Fruit fly (Drosophila melanogaster) whole organism, prepupa: ENCODE data around the gene CG2975.

Source experiments
- CG10631 ChIP-seq: fragments of 200-800 bp; sonication (Bioruptor generic); optimal IDR thresholded peaks from 2 replicates; lab custom pipeline; 2016; ENCODE audit warnings: missing biosample characterization, missing genetic modification characterization
- CG11902 ChIP-seq: fragments of 200-800 bp; sonication (Bioruptor generic); optimal IDR thresholded peaks from 3 replicates; lab custom pipeline; 2016; ENCODE audit warnings: missing biosample characterization, missing genetic modification characterization
- CG15336 ChIP-seq: fragments of 200-800 bp; sonication (Bioruptor generic); IDR thresholded peaks from 2 replicates; pipeline ENCODE4 v1.3.6; 2022; ENCODE audit warnings: missing biosample characterization, missing genetic modification characterization
- CG1621 ChIP-seq: fragments of 200-800 bp; sonication (Bioruptor generic); optimal IDR thresholded peaks from 3 replicates; lab custom pipeline; 2018; ENCODE audit warnings: missing biosample characterization, mild to moderate bottlenecking, missing genetic modification characterization
- CG16779 ChIP-seq: fragments of 200-800 bp; sonication (Bioruptor generic); optimal IDR thresholded peaks from 3 replicates; lab custom pipeline; 2017; ENCODE audit warnings: missing biosample characterization, mild to moderate bottlenecking, missing genetic modification characterization
- CG6276 ChIP-seq: fragments of 200-800 bp; sonication (Bioruptor generic); optimal IDR thresholded peaks from 2 replicates; lab custom pipeline; 2017; ENCODE audit warnings: missing biosample characterization, mild to moderate bottlenecking, missing genetic modification characterization
- CG8119 ChIP-seq: fragments of 200-800 bp; sonication (Bioruptor generic); IDR thresholded peaks from 3 replicates; pipeline ENCODE4 v1.3.6; 2022; ENCODE audit warnings: missing biosample characterization, missing genetic modification characterization
- CG8319 ChIP-seq: fragments of 200-800 bp; sonication (Bioruptor generic); optimal IDR thresholded peaks from 3 replicates; lab custom pipeline; 2016; ENCODE audit warnings: missing biosample characterization, missing genetic modification characterization
- CG8632 ChIP-seq: fragments of 200-800 bp; sonication (Bioruptor generic); optimal IDR thresholded peaks from 3 replicates; lab custom pipeline; 2016; ENCODE audit warnings: missing biosample characterization, missing genetic modification characterization
- CG9139 ChIP-seq: fragments of 200-800 bp; sonication (Bioruptor generic); optimal IDR thresholded peaks from 3 replicates; lab custom pipeline; 2017; ENCODE audit warnings: missing biosample characterization, mild to moderate bottlenecking, missing genetic modification characterization
- Eip75B ChIP-seq: fragments of 200-800 bp; sonication (Bioruptor generic); optimal IDR thresholded peaks from 3 replicates; lab custom pipeline; 2016; ENCODE audit warnings: missing biosample characterization, missing genetic modification characterization
- Eip78C ChIP-seq: fragments of 200-800 bp; sonication (Bioruptor generic); peaks from one replicate; lab custom pipeline; 2016; ENCODE audit warnings: missing biosample characterization, missing genetic modification characterization
- Eip93F ChIP-seq: fragments of 200-800 bp; sonication (Bioruptor generic); optimal IDR thresholded peaks from 2 replicates; lab custom pipeline; 2016; ENCODE audit warnings: missing biosample characterization, mild to moderate bottlenecking, missing genetic modification characterization
- Ets96B ChIP-seq: fragments of 200-800 bp; optimal IDR thresholded peaks from 2 replicates; lab custom pipeline; 2019; ENCODE audit warnings: missing biosample characterization, mild to moderate bottlenecking, missing genetic modification characterization, moderate library complexity
- Hr39 ChIP-seq: fragments of 200-800 bp; sonication (Bioruptor generic); optimal IDR thresholded peaks from 2 replicates; lab custom pipeline; 2016; ENCODE audit warnings: missing biosample characterization, missing genetic modification characterization
- Hr4 ChIP-seq: fragments of 200-800 bp; sonication (Bioruptor generic); optimal IDR thresholded peaks from 3 replicates; lab custom pipeline; 2016; ENCODE audit warnings: missing biosample characterization, missing genetic modification characterization
- Lpt ChIP-seq: fragments of 200-800 bp; sonication (Bioruptor generic); optimal IDR thresholded peaks from 3 replicates; lab custom pipeline; 2016; ENCODE audit warnings: missing biosample characterization, missing genetic modification characterization
- OdsH ChIP-seq: fragments of 200-800 bp; sonication (Bioruptor generic); optimal IDR thresholded peaks from 3 replicates; lab custom pipeline; 2016; ENCODE audit warnings: missing biosample characterization, missing genetic modification characterization
- Smox ChIP-seq: fragments of 200-800 bp; sonication (Bioruptor generic); optimal IDR thresholded peaks from 3 replicates; lab custom pipeline; 2016; ENCODE audit warnings: missing biosample characterization, missing genetic modification characterization
- Sox102F ChIP-seq: fragments of 200-800 bp; sonication (Bioruptor generic); optimal IDR thresholded peaks from 2 replicates; lab custom pipeline; 2016; ENCODE audit warnings: missing biosample characterization, mild to moderate bottlenecking, missing genetic modification characterization
- Sox14 ChIP-seq: fragments of 200-800 bp; sonication (Bioruptor generic); optimal IDR thresholded peaks from 3 replicates; lab custom pipeline; 2016; ENCODE audit warnings: missing biosample characterization, missing genetic modification characterization
- Sox15 ChIP-seq: fragments of 200-800 bp; sonication (Bioruptor generic); optimal IDR thresholded peaks from 3 replicates; lab custom pipeline; 2016; ENCODE audit warnings: missing biosample characterization, missing genetic modification characterization
- achi ChIP-seq: fragments of 200-800 bp; sonication (Bioruptor generic); optimal IDR thresholded peaks from 3 replicates; lab custom pipeline; 2016; ENCODE audit warnings: missing biosample characterization, missing genetic modification characterization
- dsx ChIP-seq: fragments of 200-800 bp; optimal IDR thresholded peaks from 3 replicates; lab custom pipeline; 2019; ENCODE audit warnings: missing biosample characterization, mild to moderate bottlenecking, missing genetic modification characterization, moderate library complexity; ENCODE audit not compliant: poor library complexity, severe bottlenecking
- eg ChIP-seq: fragments of 200-800 bp; sonication (Bioruptor generic); IDR thresholded peaks from 3 replicates; pipeline ENCODE4 v1.3.6; 2022; ENCODE audit warnings: missing biosample characterization, missing genetic modification characterization
- esn ChIP-seq: fragments of 200-800 bp; sonication (Bioruptor generic); optimal IDR thresholded peaks from 2 replicates; lab custom pipeline; 2016; ENCODE audit warnings: missing biosample characterization, mild to moderate bottlenecking, missing genetic modification characterization, moderate library complexity
- fd59A ChIP-seq: fragments of 200-800 bp; sonication (Bioruptor generic); optimal IDR thresholded peaks from 2 replicates; lab custom pipeline; 2017; ENCODE audit warnings: missing biosample characterization, mild to moderate bottlenecking, missing genetic modification characterization, missing genetic modification reagents
- fkh ChIP-seq: fragments of 200-800 bp; sonication (Bioruptor generic); optimal IDR thresholded peaks from 3 replicates; lab custom pipeline; 2017; ENCODE audit warnings: missing biosample characterization, mild to moderate bottlenecking, missing genetic modification characterization, moderate library complexity
- salr ChIP-seq, 2 experiments: fragments of 200-800 bp; sonication (Bioruptor generic); optimal IDR thresholded peaks; 3 replicates each; lab custom pipeline; 2016 to 2018; ENCODE audit warnings: missing biosample characterization in 2 of 2, missing genetic modification characterization in 2 of 2, mild to moderate bottlenecking in 1 of 2
- spab ChIP-seq: fragments of 200-800 bp; sonication (Bioruptor generic); optimal IDR thresholded peaks from 2 replicates; lab custom pipeline; 2017; ENCODE audit warnings: missing biosample characterization, mild to moderate bottlenecking, missing genetic modification characterization, missing genetic modification reagents
- svp ChIP-seq: fragments of 200-800 bp; sonication (Bioruptor generic); peaks from one replicate; lab custom pipeline; 2016; ENCODE audit warnings: missing biosample characterization, missing genetic modification characterization
- vri ChIP-seq: fragments of 200-800 bp; sonication (Bioruptor generic); optimal IDR thresholded peaks from 3 replicates; lab custom pipeline; 2016; ENCODE audit warnings: missing biosample characterization, mild to moderate bottlenecking, missing genetic modification characterization

CG2975 gene

DNA sequence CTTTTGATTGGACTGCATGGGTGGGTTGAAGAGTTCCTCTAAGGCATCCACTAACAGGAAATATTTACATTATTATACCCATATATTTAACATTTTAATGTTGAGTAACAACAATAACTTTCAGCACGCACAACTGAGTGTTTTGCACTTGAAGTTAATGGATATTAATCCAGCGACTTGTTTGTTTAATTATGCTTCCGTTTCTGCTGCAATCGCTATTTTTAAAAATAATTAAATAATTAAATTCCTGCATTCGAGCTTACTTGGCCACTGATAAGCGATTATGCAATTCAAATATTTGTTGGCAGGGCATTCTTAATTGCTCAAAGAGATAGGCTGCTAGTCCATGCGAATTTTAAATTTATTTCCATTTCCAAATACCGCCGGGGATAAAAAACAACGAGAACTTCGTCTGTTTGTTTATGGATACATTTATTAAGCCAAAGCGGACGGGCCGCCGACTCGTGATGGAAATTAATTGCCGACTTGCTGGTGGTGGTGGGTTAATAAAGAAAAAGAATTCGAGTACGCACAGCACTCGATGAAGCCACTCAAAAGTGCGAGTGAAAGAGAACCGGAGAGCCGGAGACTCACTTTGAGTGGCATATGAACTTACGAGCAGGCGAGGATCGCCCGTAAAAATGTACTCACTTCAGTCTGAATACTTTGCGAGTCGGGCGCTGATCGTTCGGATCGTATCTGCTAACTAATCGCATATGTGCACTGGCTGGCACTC, 22.1 kb downstream of the CG2975 start (continued):
- peak; percentile 22 for TF ChIP-seq Sox14 (GFP tag; lab: Kevin White, UChicago)
- TF ChIP-seq spab = no peak
- TF ChIP-seq CG8319 (GFP tag; lab: Kevin White, UChicago) = no peak
- TF ChIP-seq Hr39 (GFP tag; lab: Kevin White, UChicago) = no peak
- no peak for TF ChIP-seq dsx (GFP tag; lab: Kevin White, UChicago)
- peak; percentile 31 for TF ChIP-seq CG6276 (GFP tag; lab: Kevin White, UChicago)
- TF ChIP-seq Eip93F = no peak
- peak; percentile 39 for TF ChIP-seq esn
- peak; percentile 16 for TF ChIP-seq Eip75B (GFP tag; lab: Kevin White, UChicago)
- peak; percentile 5 for TF ChIP-seq Hr4 (GFP tag; lab: Kevin White, UChicago)
- peak; percentile 14 for TF ChIP-seq svp
- TF ChIP-seq Ets96B = peak; percentile 23
- TF ChIP-seq CG9139 = no peak
- TF ChIP-seq CG8119 (GFP tag; lab: Robert Waterston, UW) = peak; percentile 53
- no peak for TF ChIP-seq Sox15 (GFP tag; lab: Kevin White, UChicago)
- TF ChIP-seq CG1621 (tag; lab: Kevin White, UChicago) = peak; percentile 89
- TF ChIP-seq CG11902 (GFP tag; lab: Kevin White, UChicago) = no peak
- no peak for TF ChIP-seq Sox102F (GFP tag; lab: Kevin White, UChicago)
- TF ChIP-seq fd59A = peak; percentile 11
- TF ChIP-seq CG16779 (tag; lab: Kevin White, UChicago) = peak; percentile 54
- TF ChIP-seq eg (GFP tag; lab: Robert Waterston, UW) = peak; percentile 75
- no peak for TF ChIP-seq CG10631 (GFP tag; lab: Kevin White, UChicago)
- TF ChIP-seq Lpt (GFP tag; lab: Kevin White, UChicago) = peak; percentile 31
- TF ChIP-seq Eip78C (GFP tag; lab: Kevin White, UChicago) = peak; percentile 70

DNA sequence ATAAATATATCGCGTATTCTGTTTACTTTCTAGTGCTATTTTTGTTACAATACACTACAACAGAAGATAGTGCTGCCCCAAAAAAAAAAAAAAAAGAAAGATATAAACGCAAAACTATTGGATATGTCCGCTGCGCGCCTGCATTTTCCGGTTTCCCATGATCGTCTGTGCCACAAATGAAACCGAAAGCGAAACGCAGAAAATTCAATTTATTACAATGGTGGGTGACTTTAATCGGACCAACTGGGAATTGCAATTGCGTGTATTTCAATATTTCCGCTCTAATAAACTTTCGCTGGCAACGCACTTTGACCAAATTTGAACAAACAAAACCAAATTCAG, 22.7 kb downstream of the CG2975 start:
- no peak for TF ChIP-seq CG8632 (GFP tag; lab: Kevin White, UChicago)
- peak; percentile 34; the same call in 1 of the 3 replicates for TF ChIP-seq CG8119 (GFP tag; lab: Robert Waterston, UW)

DNA sequence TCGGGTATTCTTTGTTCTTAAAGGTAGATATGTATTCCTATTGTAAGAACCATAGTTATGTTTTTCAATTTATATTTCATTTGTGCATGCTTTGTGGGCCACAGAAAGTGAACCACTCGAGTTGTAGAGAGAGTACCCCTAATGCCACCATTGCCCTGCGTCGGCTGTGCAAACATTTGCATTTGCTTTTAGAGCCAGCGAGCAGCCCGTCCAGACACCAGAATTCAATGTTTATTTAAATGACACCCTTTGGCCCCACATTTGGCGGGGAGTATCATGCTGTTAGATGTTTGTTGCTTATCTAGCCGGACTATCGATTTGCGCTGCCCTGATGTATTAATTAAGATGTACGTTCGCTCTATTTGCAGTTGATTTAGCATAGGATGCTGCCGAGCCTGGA, 24.7 kb downstream of the CG2975 start:
- no peak for TF ChIP-seq fd59A
- TF ChIP-seq CG11902 (GFP tag; lab: Kevin White, UChicago) = no peak
- TF ChIP-seq eg (GFP tag; lab: Robert Waterston, UW) = 0 out of 3 replicates have a peak, but pooled peaks have one; percentile 27
- peak; percentile 95 for TF ChIP-seq fkh
- no peak for TF ChIP-seq CG15336 (GFP tag; lab: Robert Waterston, UW)
- no peak for TF ChIP-seq Sox15 (GFP tag; lab: Kevin White, UChicago)
- TF ChIP-seq dsx (GFP tag; lab: Kevin White, UChicago) = no peak
- no peak for TF ChIP-seq CG1621 (tag; lab: Kevin White, UChicago)
- TF ChIP-seq achi (GFP tag; lab: Kevin White, UChicago) = no peak
- TF ChIP-seq Smox (GFP tag; lab: Kevin White, UChicago) = no peak
- TF ChIP-seq Eip78C (GFP tag; lab: Kevin White, UChicago) = no peak
- no peak for TF ChIP-seq Lpt (GFP tag; lab: Kevin White, UChicago)
- no peak for TF ChIP-seq CG8319 (GFP tag; lab: Kevin White, UChicago)
- no peak for TF ChIP-seq salr (GFP tag; optimal IDR thresholded peaks at IDR 0.05; lab: Kevin White, UChicago)

DNA sequence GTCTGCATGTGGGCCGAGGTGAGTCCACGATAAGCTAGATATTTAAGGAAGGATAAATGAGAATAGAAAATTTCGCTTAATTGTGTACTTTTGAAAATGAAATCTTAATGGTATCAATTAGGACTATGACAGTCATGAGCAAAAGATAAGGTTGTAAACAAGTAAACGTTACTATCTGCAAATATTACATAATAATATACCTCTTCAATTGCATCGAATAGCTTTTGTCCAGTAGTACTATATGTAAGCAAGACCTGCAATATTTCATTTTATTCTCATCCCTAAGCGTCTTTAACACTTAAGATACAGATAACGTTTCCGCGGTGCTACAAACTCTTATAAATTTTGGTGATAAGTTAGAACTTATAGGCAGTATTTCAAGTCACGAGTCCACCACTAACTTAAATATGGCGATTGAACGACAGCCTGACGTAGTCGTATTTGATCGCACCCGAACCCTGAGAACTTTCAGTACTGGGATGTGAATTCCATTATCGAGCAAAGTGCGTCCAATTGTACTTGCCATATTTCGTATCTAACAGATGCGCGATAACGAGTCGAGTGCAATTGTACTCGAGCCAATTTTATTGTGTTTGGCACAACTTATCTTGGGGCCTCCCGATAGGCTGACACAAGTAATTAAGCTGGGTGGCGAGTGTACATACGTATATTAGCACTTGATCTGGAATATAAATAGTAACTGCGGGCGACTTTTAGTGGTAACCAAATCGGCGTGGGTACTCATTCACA, 25.8 kb downstream of the CG2975 start:
- TF ChIP-seq Eip75B (GFP tag; lab: Kevin White, UChicago) (no peak), Sox102F (GFP tag; lab: Kevin White, UChicago) (no peak), vri (GFP tag; lab: Kevin White, UChicago) (peak; percentile 70), Eip78C (GFP tag; lab: Kevin White, UChicago) (peak; percentile 42), CG6276 (GFP tag; lab: Kevin White, UChicago) (no peak), fd59A (no peak), OdsH (GFP tag; lab: Kevin White, UChicago) (no peak)
- TF ChIP-seq, all 60 proteins: peak for 2
